Worm (Caenorhabditis elegans): ENCODE measurements around the gene C30F2.5.
"Not testable (repeated sequence)": the region's sequence is repeated elsewhere in the genome, so short reads cannot be mapped to it uniquely, and the experiment has no call there.

The C30F2.5 gene

DNA sequence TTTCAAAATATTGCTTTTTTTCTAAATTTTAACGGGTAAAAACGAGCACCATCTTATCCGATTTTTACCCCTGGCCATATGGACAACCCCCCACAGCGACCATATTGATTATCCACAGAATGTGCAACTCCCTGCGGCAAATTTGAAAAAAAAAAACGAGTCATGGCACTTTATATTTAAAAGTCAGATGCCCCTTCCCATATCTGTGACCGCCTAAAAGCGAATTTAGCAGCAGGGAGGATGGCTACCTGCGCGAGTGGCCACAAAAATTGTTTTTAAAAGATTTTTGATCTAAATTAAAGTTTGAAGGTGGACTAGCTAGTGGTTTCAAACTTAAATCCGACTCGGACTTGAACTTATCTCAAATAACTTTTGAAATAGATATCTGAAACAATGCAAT lies 38.1 kb upstream of the C30F2.5 start (continued):
- TF ChIP-seq ama-1 (optimal IDR thresholded peaks at IDR 0.05) (peak; percentile 47), unc-55 (GFP tag; optimal IDR thresholded peaks at IDR 0.05) (peak; percentile 98), fos-1 (tag; optimal IDR thresholded peaks at IDR 0.05) (peak; percentile 97), lin-39 (tag; optimal IDR thresholded peaks at IDR 0.05) (peak; percentile 91), ceh-16 (tag; optimal IDR thresholded peaks at IDR 0.05) (peak; percentile 81), ceh-82 (tag; optimal IDR thresholded peaks at IDR 0.05) (peak; percentile 95), dmd-4 (tag; optimal IDR thresholded peaks at IDR 0.05) (peak; percentile 76), nhr-21 (tag; optimal IDR thresholded peaks at IDR 0.05) (peak; percentile 99), mbf-1 (tag; optimal IDR thresholded peaks at IDR 0.05) (peak; percentile 74), crh-2 (tag; optimal IDR thresholded peaks at IDR 0.05) (peak; percentile 99), ZK546.5 (tag; optimal IDR thresholded peaks at IDR 0.05) (peak; percentile 76), ztf-1 (GFP tag; conservative IDR thresholded peaks at IDR 0.05) (0 out of 2 replicates have a peak, but pooled peaks have one; percentile 67), F13H6.1 (tag; optimal IDR thresholded peaks at IDR 0.05) (peak; percentile 98), unc-62 (GFP tag; optimal IDR thresholded peaks at IDR 0.05) (peak; percentile 75), elt-3 (tag; optimal IDR thresholded peaks at IDR 0.05) (no peak), ztf-11 (tag; optimal IDR thresholded peaks at IDR 0.05) (peak; percentile 66)

DNA sequence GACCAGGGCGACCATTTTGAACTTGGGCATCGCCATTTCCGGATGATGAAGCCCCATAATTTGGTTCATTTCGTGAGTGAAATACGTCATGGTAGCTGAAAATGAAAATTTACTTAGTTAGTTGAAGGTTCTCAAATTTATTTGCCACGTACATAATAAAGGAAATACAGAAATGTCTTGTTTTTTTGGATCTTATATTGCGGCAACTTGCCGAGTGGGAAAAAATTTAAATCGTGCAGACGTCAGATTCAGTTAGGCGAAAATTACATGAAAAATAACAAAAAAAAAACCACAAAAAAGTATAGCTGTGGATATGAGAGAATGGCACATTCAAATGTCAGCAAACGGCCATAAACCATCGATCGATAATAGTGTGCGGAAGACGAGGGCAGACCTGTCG lies 35.6 kb upstream of the C30F2.5 start, which contains the start of gene T27A8.2:
TSS of gene T27A8.2 (minus strand) at position 101 of the 400 bp plus-strand sequence.
- TF ChIP-seq peb-1 (tag; optimal IDR thresholded peaks at IDR 0.05) (no peak), ztf-11 (tag; optimal IDR thresholded peaks at IDR 0.05) (no peak), elt-1 (tag; optimal IDR thresholded peaks at IDR 0.05) (no peak), ceh-16 (tag; optimal IDR thresholded peaks at IDR 0.05) (no peak), mbf-1 (tag; optimal IDR thresholded peaks at IDR 0.05) (no peak), unc-39 (tag; optimal IDR thresholded peaks at IDR 0.05) (no peak), nhr-237 (tag; optimal IDR thresholded peaks at IDR 0.05) (no peak), zag-1 (tag; optimal IDR thresholded peaks at IDR 0.05) (no peak), nhr-21 (tag; optimal IDR thresholded peaks at IDR 0.05) (no peak), nhr-10 (tag; optimal IDR thresholded peaks at IDR 0.05) (no peak), nhr-25 (tag; optimal IDR thresholded peaks at IDR 0.05) (no peak), Y55F3AM.14 (GFP tag; optimal IDR thresholded peaks at IDR 0.05) (no peak), C34F6.9 (tag; optimal IDR thresholded peaks at IDR 0.05) (no peak), ZK546.5 (tag; optimal IDR thresholded peaks at IDR 0.05) (no peak), fos-1 (tag; optimal IDR thresholded peaks at IDR 0.05) (no peak), mdl-1 (tag; optimal IDR thresholded peaks at IDR 0.05) (no peak), lsy-2 (tag; optimal IDR thresholded peaks at IDR 0.05) (no peak), sem-4 (tag; optimal IDR thresholded peaks at IDR 0.05) (no peak), ztf-1 (GFP tag; conservative IDR thresholded peaks at IDR 0.05) (no peak)

DNA sequence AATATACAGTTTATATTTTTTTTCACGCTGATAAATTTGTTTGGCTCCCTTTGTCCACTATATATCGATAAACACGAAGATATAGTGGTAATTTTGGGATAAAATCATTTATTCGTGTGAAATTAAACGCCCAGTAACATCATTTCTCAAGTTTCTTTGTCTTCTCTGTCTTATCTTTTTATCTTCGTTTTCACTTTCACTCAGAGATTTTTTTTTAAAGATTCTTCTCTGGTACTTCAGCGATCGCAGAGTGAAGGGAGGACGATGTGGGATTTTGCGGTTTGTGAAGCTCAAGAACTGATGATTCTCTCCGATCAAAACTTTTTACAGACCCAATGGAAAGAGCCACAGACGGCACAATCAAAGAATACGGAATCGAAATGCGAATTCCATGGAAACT lies 32.1 kb upstream of the C30F2.5 start, which contains the start of gene T27A8.3:
TSS of gene T27A8.3 (plus strand) at position 301 of the 400 bp plus-strand sequence.
- TF ChIP-seq crh-2, nhr-6, ceh-16 (tag; optimal IDR thresholded peaks at IDR 0.05): not testable (repeated sequence)

ce11 chrX:16067984-16068383 lies 26.5 kb upstream of the C30F2.5 start:
- TF ChIP-seq snpc-4 (tag; optimal IDR thresholded peaks at IDR 0.05) (no peak), mdl-1 (tag; optimal IDR thresholded peaks at IDR 0.05) (no peak), zag-1 (tag; optimal IDR thresholded peaks at IDR 0.05) (no peak), unc-55 (GFP tag; optimal IDR thresholded peaks at IDR 0.05) (no peak), unc-39 (tag; optimal IDR thresholded peaks at IDR 0.05) (no peak), fos-1 (tag; optimal IDR thresholded peaks at IDR 0.05) (no peak), C34F6.9 (tag; optimal IDR thresholded peaks at IDR 0.05) (no peak), nhr-6 (tag; optimal IDR thresholded peaks at IDR 0.05) (no peak)

ce11 chrX:16072595-16072994 lies 21.9 kb upstream of the C30F2.5 start, which contains the start of gene col-187:
col-187 (plus strand) TSS chrX:16072895.
- TF ChIP-seq unc-62 (GFP tag; optimal IDR thresholded peaks at IDR 0.05), result no peak
- no peak for TF ChIP-seq mab-5 (tag; optimal IDR thresholded peaks at IDR 0.05)
- TF ChIP-seq ceh-82 (tag; optimal IDR thresholded peaks at IDR 0.05), result no peak
- TF ChIP-seq nhr-237 (tag; optimal IDR thresholded peaks at IDR 0.05), result no peak
- TF ChIP-seq egl-27 (tag; optimal IDR thresholded peaks at IDR 0.05), result no peak
- no peak for TF ChIP-seq nhr-23 (tag; optimal IDR thresholded peaks at IDR 0.05)
- no peak for TF ChIP-seq skn-1 (tag; optimal IDR thresholded peaks at IDR 0.05)
- no peak for TF ChIP-seq nhr-21 (tag; optimal IDR thresholded peaks at IDR 0.05)
- no peak for TF ChIP-seq ceh-16 (tag; optimal IDR thresholded peaks at IDR 0.05)
- TF ChIP-seq unc-55 (GFP tag; optimal IDR thresholded peaks at IDR 0.05), result no peak
- no peak for TF ChIP-seq gmeb-1 (tag; optimal IDR thresholded peaks at IDR 0.05)
- no peak for TF ChIP-seq unc-39 (tag; optimal IDR thresholded peaks at IDR 0.05)
- no peak for TF ChIP-seq ZK546.5 (tag; optimal IDR thresholded peaks at IDR 0.05)
